Worm (Caenorhabditis elegans) whole organism, L3 larva: ENCODE results near the gene T20B5.2.

Experiments used
- ceh-82 ChIP-seq: fragments of 150-350 bp; optimal IDR thresholded peaks from 2 replicates; lab custom pipeline; 2014; ENCODE audit warnings: missing biosample characterization, missing genetic modification characterization
- ceh-9 ChIP-seq: sonication (generic microtip); optimal IDR thresholded peaks from 2 replicates; lab custom pipeline; 2018; ENCODE audit warnings: missing biosample characterization, missing genetic modification characterization
- elt-3 ChIP-seq, 3 experiments: fragments of 150-350 bp in 1 of 3; sonication (generic microtip) in 2 of 3; optimal IDR thresholded peaks; 2 replicates in 2 of 3; 4 replicates in 1 of 3; lab custom pipeline; 2014 to 2017; ENCODE audit warnings: missing biosample characterization in 3 of 3, missing genetic modification characterization in 3 of 3
- nfya-1 ChIP-seq: sonication (generic microtip); optimal IDR thresholded peaks from 2 replicates; lab custom pipeline; 2017; ENCODE audit warnings: missing genetic modification characterization, mild to moderate bottlenecking, missing compliant biosample characterization, antibody characterized with exemption, moderate library complexity; ENCODE audit not compliant: insufficient read depth

- TF ChIP-seq ceh-82 (tag; lab: Kevin White, UChicago) (no peak), elt-3 (tag; optimal IDR thresholded peaks at IDR 0.05; lab: Kevin White, UChicago) (no peak), ceh-9 (tag; lab: Kevin White, UChicago) (no peak), nfya-1 (peak; percentile 45)
Observed at ce11 chrX:9300379-9300778, 30.6 kb upstream of the T20B5.2 start.
